Worm (Caenorhabditis elegans) whole organism, young adult: Measurements from ENCODE around the gene pitr-2.

ENCODE experiments used
- B0336.3 ChIP-seq: fragments of 200-800 bp; sonication (Bioruptor generic); IDR thresholded peaks from 2 replicates; pipeline ENCODE4 v1.3.6; 2022; ENCODE audit warnings: missing genetic modification characterization, missing compliant biosample characterization
- C06A6.2 ChIP-seq: fragments of 200-800 bp; sonication (Bioruptor generic); conservative IDR thresholded peaks from 2 replicates; pipeline ENCODE4 v1.3.6; 2022; ENCODE audit warnings: missing genetic modification characterization, missing compliant biosample characterization
- D2030.7 ChIP-seq: fragments of 200-800 bp; sonication (Bioruptor generic); IDR thresholded peaks from 2 replicates; pipeline ENCODE4 v1.3.6; 2022; ENCODE audit warnings: missing genetic modification reagents, missing genetic modification characterization, missing compliant biosample characterization
- F22D6.2 ChIP-seq: sonication (generic microtip); optimal IDR thresholded peaks from 2 replicates; lab custom pipeline; 2016; ENCODE audit warnings: mild to moderate bottlenecking, missing genetic modification characterization, missing compliant biosample characterization
- F23B12.7 ChIP-seq: sonication (generic microtip); optimal IDR thresholded peaks from 2 replicates; lab custom pipeline; 2017; ENCODE audit warnings: missing genetic modification characterization, mild to moderate bottlenecking, missing compliant biosample characterization, antibody characterized with exemption, moderate library complexity; ENCODE audit not compliant: insufficient read depth
- F33H1.4 ChIP-seq: fragments of 200-800 bp; sonication (Bioruptor generic); IDR thresholded peaks from 2 replicates; pipeline ENCODE4 v1.3.6; 2022; ENCODE audit warnings: missing genetic modification reagents, missing genetic modification characterization, missing compliant biosample characterization
- F52B5.7 ChIP-seq: sonication (generic microtip); optimal IDR thresholded peaks from 2 replicates; lab custom pipeline; 2016; ENCODE audit warnings: mild to moderate bottlenecking, missing genetic modification characterization, missing compliant biosample characterization
- K11D2.4 ChIP-seq: fragments of 200-800 bp; sonication (Bioruptor generic); IDR thresholded peaks from 2 replicates; pipeline ENCODE4 v1.3.6; 2022; ENCODE audit warnings: missing genetic modification reagents, missing genetic modification characterization, missing compliant biosample characterization
- Y53G8AR.9 ChIP-seq: fragments of 200-800 bp; sonication (Bioruptor generic); conservative IDR thresholded peaks from 2 replicates; pipeline ENCODE4 v1.3.6; 2022; ENCODE audit warnings: missing genetic modification reagents, missing genetic modification characterization, missing compliant biosample characterization
- ama-1 ChIP-seq, 3 experiments: fragments of 150-350 bp in 1 of 3; sonication (generic microtip) in 2 of 3; optimal IDR thresholded peaks; 2 replicates each; lab custom pipeline; 2014 to 2018; ENCODE audit warnings: missing biosample characterization in 2 of 3, missing genetic modification characterization in 2 of 3, missing genetic modification reagents in 2 of 3
- atf-7 ChIP-seq: sonication (generic microtip); optimal IDR thresholded peaks from 2 replicates; lab custom pipeline; 2017; ENCODE audit warnings: mild to moderate bottlenecking, missing genetic modification characterization, missing compliant biosample characterization
- ccch-3 ChIP-seq: fragments of 200-800 bp; sonication (Bioruptor generic); optimal IDR thresholded peaks from 2 replicates; lab custom pipeline; 2018; ENCODE audit warnings: mild to moderate bottlenecking, missing genetic modification characterization, missing compliant biosample characterization
- ceh-27 ChIP-seq: fragments of 200-800 bp; sonication (Bioruptor generic); optimal IDR thresholded peaks from 2 replicates; lab custom pipeline; 2018; ENCODE audit warnings: mild to moderate bottlenecking, missing genetic modification characterization, moderate library complexity, missing compliant biosample characterization
- ceh-79 ChIP-seq: sonication (generic microtip); optimal IDR thresholded peaks from 2 replicates; lab custom pipeline; 2017; ENCODE audit warnings: mild to moderate bottlenecking, missing genetic modification characterization, missing compliant biosample characterization
- chd-7 ChIP-seq: sonication (generic microtip); optimal IDR thresholded peaks from 2 replicates; lab custom pipeline; 2016; ENCODE audit warnings: mild to moderate bottlenecking, missing genetic modification characterization, moderate library complexity, missing compliant biosample characterization
- die-1 ChIP-seq: sonication (generic microtip); optimal IDR thresholded peaks from 2 replicates; lab custom pipeline; 2016; ENCODE audit warnings: missing genotype, mild to moderate bottlenecking, missing genetic modification characterization, missing compliant biosample characterization
- dox-1 ChIP-seq: fragments of 200-800 bp; sonication (Bioruptor generic); IDR thresholded peaks from 2 replicates; pipeline ENCODE4 v1.3.6; 2022; ENCODE audit warnings: missing genetic modification reagents, missing genetic modification characterization, missing compliant biosample characterization
- efl-1 ChIP-seq: fragments of 150-350 bp; optimal IDR thresholded peaks from 2 replicates; lab custom pipeline; 2014; ENCODE audit warnings: missing biosample characterization, missing genetic modification reagents, missing genetic modification characterization
- egrh-3 ChIP-seq: fragments of 200-800 bp; sonication (Bioruptor generic); IDR thresholded peaks from 2 replicates; pipeline ENCODE4 v1.3.6; 2022; ENCODE audit warnings: missing genetic modification reagents, missing genetic modification characterization, missing compliant biosample characterization
- ekl-4 ChIP-seq: fragments of 200-800 bp; sonication (Bioruptor generic); IDR thresholded peaks from 2 replicates; pipeline ENCODE4 v1.3.6; 2022; ENCODE audit warnings: missing genetic modification reagents, missing genetic modification characterization, missing compliant biosample characterization
- fkh-3 ChIP-seq: sonication (generic microtip); optimal IDR thresholded peaks from 2 replicates; lab custom pipeline; 2016; ENCODE audit warnings: mild to moderate bottlenecking, missing genetic modification characterization, missing compliant biosample characterization
- gei-17 ChIP-seq: fragments of 200-800 bp; sonication (Bioruptor generic); optimal IDR thresholded peaks from 2 replicates; lab custom pipeline; 2018; ENCODE audit warnings: mild to moderate bottlenecking, missing genetic modification characterization, missing compliant biosample characterization
- hmg-1.2 ChIP-seq: fragments of 200-800 bp; sonication (Bioruptor generic); IDR thresholded peaks from 2 replicates; pipeline ENCODE4 v1.3.6; 2022; ENCODE audit warnings: missing genetic modification reagents, missing genetic modification characterization, missing compliant biosample characterization
- hsf-1 ChIP-seq: fragments of 200-800 bp; sonication (Bioruptor generic); IDR thresholded peaks from 2 replicates; pipeline ENCODE4 v1.3.6; 2022; ENCODE audit warnings: missing genetic modification reagents, missing genetic modification characterization, missing compliant biosample characterization
- lin-54 ChIP-seq: fragments of 200-800 bp; sonication (Bioruptor generic); optimal IDR thresholded peaks from 2 replicates; lab custom pipeline; 2018; ENCODE audit warnings: mild to moderate bottlenecking, missing genetic modification characterization, missing compliant biosample characterization
- lsy-27 ChIP-seq: sonication (generic microtip); optimal IDR thresholded peaks from 2 replicates; lab custom pipeline; 2017; ENCODE audit warnings: missing genetic modification characterization, mild to moderate bottlenecking, missing compliant biosample characterization, antibody characterized with exemption, missing genotype, borderline replicate concordance; ENCODE audit not compliant: insufficient read depth
- madf-3 ChIP-seq: fragments of 200-800 bp; sonication (Bioruptor generic); IDR thresholded peaks from 2 replicates; pipeline ENCODE4 v1.3.6; 2022; ENCODE audit warnings: missing genetic modification reagents, missing genetic modification characterization, missing compliant biosample characterization
- madf-8 ChIP-seq: fragments of 200-800 bp; sonication (Bioruptor generic); conservative IDR thresholded peaks from 2 replicates; pipeline ENCODE4 v1.3.6; 2022; ENCODE audit warnings: missing genetic modification reagents, missing genetic modification characterization, missing compliant biosample characterization
- mcd-1 ChIP-seq: fragments of 200-800 bp; sonication (Bioruptor generic); IDR thresholded peaks from 2 replicates; pipeline ENCODE4 v1.3.6; 2022; ENCODE audit warnings: missing genetic modification reagents, missing genetic modification characterization, missing compliant biosample characterization
- nfyb-1 ChIP-seq: fragments of 200-800 bp; sonication (Bioruptor generic); IDR thresholded peaks from 2 replicates; pipeline ENCODE4 v1.3.6; 2022; ENCODE audit warnings: missing genetic modification reagents, missing genetic modification characterization, missing compliant biosample characterization
- nhr-120 ChIP-seq: fragments of 200-800 bp; sonication (Bioruptor generic); IDR thresholded peaks from 2 replicates; pipeline ENCODE4 v1.3.6; 2022; ENCODE audit warnings: missing genetic modification characterization, missing compliant biosample characterization
- nhr-179 ChIP-seq: sonication (generic microtip); optimal IDR thresholded peaks from 2 replicates; lab custom pipeline; 2016; ENCODE audit warnings: mild to moderate bottlenecking, missing genetic modification characterization, missing compliant biosample characterization
- pbrm-1 ChIP-seq: fragments of 200-800 bp; sonication (Bioruptor generic); IDR thresholded peaks from 2 replicates; pipeline ENCODE4 v1.3.6; 2022; ENCODE audit warnings: missing genetic modification reagents, missing genetic modification characterization, missing compliant biosample characterization
- pha-4 ChIP-seq: fragments of 150-350 bp; sonication (generic microtip); optimal IDR thresholded peaks from 2 replicates; lab custom pipeline; 2014; ENCODE audit warnings: missing biosample characterization, missing genetic modification reagents, missing genetic modification characterization
- rpc-1 ChIP-seq, 2 experiments: fragments of 150-350 bp in 1 of 2; sonication (generic microtip) in 1 of 2; optimal IDR thresholded peaks; 2 replicates each; lab custom pipeline; 2014 to 2018; ENCODE audit warnings: missing biosample characterization in 1 of 2, missing genetic modification characterization in 1 of 2, missing genetic modification reagents in 1 of 2, missing genotype in 1 of 2
- somi-1 ChIP-seq: fragments of 200-800 bp; sonication (Bioruptor generic); optimal IDR thresholded peaks from 2 replicates; lab custom pipeline; 2018; ENCODE audit warnings: mild to moderate bottlenecking, missing genetic modification characterization, missing compliant biosample characterization
- tbp1 ChIP-seq: fragments of 200-800 bp; sonication (Bioruptor generic); optimal IDR thresholded peaks from 2 replicates; lab custom pipeline; 2018; ENCODE audit warnings: mild to moderate bottlenecking, missing genetic modification characterization, missing compliant biosample characterization
- unc-130 ChIP-seq: sonication (generic microtip); optimal IDR thresholded peaks from 2 replicates; lab custom pipeline; 2016; ENCODE audit warnings: missing genetic modification reagents, missing genetic modification characterization, missing compliant biosample characterization
- unc-62 ChIP-seq: fragments of 150-350 bp; optimal IDR thresholded peaks from 2 replicates; lab custom pipeline; 2014; ENCODE audit warnings: missing biosample characterization, missing genetic modification reagents, missing genetic modification characterization
- ztf-22 ChIP-seq: fragments of 200-800 bp; sonication (Bioruptor generic); optimal IDR thresholded peaks from 2 replicates; lab custom pipeline; 2018; ENCODE audit warnings: mild to moderate bottlenecking, missing genetic modification characterization, moderate library complexity, missing compliant biosample characterization
- ztf-25 ChIP-seq: fragments of 200-800 bp; sonication (Bioruptor generic); IDR thresholded peaks from 2 replicates; pipeline ENCODE4 v1.3.6; 2022; ENCODE audit warnings: missing genetic modification reagents, missing genetic modification characterization, missing compliant biosample characterization
- ztf-28 ChIP-seq: fragments of 200-800 bp; sonication (Bioruptor generic); IDR thresholded peaks from 2 replicates; pipeline ENCODE4 v1.3.6; 2022; ENCODE audit warnings: missing genetic modification reagents, missing genetic modification characterization, missing compliant biosample characterization
- ztf-3 ChIP-seq: fragments of 200-800 bp; sonication (Bioruptor generic); optimal IDR thresholded peaks from 2 replicates; lab custom pipeline; 2018; ENCODE audit warnings: mild to moderate bottlenecking, missing genetic modification characterization, missing compliant biosample characterization
- ztf-6 ChIP-seq: fragments of 200-800 bp; sonication (Bioruptor generic); IDR thresholded peaks from 2 replicates; pipeline ENCODE4 v1.3.6; 2022; ENCODE audit warnings: missing genetic modification reagents, missing genetic modification characterization, missing compliant biosample characterization

pitr-2 gene

ce11 chrV:9096674-9097073, 40.8 kb downstream of the pitr-2 start:
- TF ChIP-seq madf-3 (GFP tag; lab: Robert Waterston, UW) (0 out of 2 replicates have a peak, but pooled peaks have one; percentile 38), mcd-1 (no peak), pbrm-1 (no peak), ama-1 (optimal IDR thresholded peaks at IDR 0.05; lab: Kevin White, UChicago) (peak; percentile 61), ama-1 (GFP tag; optimal IDR thresholded peaks at IDR 0.05; lab: Kevin White, UChicago) (no peak), nfyb-1 (GFP tag; lab: Robert Waterston, UW) (peak; percentile 23; the same call in 1 of the 2 replicates), Y53G8AR.9 (GFP tag; lab: Robert Waterston, UW) (0 out of 2 replicates have a peak, but pooled peaks have one; percentile 10), B0336.3 (GFP tag; lab: Robert Waterston, UW) (peak; percentile 12; the same call in 1 of the 2 replicates)
- TF ChIP-seq, all 124 proteins: peak for 5

DNA sequence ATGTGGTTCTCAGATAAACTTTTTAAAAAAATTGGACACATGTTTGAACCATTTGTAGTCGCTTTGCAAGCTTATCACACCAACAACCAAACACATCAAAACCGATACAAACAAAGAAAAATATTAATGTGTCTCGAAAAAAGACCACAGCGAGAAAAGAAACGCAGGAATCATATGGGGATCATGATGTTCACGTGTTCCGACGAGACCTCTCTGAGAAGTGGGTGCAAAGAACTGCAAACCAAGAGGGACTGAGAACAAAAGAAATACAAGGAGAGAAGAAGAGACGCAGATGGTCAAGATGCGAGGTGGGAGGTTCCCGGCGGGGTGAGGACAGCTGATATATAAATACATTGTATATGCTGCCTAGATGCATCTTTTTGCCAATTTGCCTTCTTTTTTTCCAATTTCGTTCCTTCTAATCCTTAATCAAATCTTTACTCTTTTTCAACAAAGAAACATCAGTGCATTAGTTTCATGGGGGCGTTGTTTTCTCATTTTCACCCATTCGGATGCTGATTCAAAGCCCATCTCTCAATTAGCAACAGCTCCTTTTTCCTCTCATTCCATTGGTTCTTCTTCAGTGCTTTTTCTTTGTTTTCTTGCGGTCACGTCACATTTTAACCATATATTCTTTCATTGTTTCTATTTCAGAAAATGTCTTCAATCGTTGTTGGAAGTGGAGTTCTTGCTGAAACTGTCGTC, 41.8 kb downstream of the pitr-2 start, which contains the start of gene F21C10.10:
Gene F21C10.10, plus strand, starts transcription at position 655 of the 705 bp plus-strand sequence.
- TF ChIP-seq lsy-27 (tag; lab: Kevin White, UChicago) (no peak), F52B5.7 (tag; lab: Kevin White, UChicago) (no peak), D2030.7 (GFP tag; lab: Robert Waterston, UW) (no peak), egrh-3 (no peak), gei-17 (peak; percentile 52), ztf-25 (GFP tag; lab: Robert Waterston, UW) (no peak), fkh-3 (tag; lab: Kevin White, UChicago) (no peak), ekl-4 (peak; percentile 58), atf-7 (tag; lab: Kevin White, UChicago) (peak; percentile 68), rpc-1 (optimal IDR thresholded peaks at IDR 0.05; lab: Kevin White, UChicago) (no peak), rpc-1 (tag; optimal IDR thresholded peaks at IDR 0.05; lab: Kevin White, UChicago) (no peak), ztf-3 (no peak), ceh-27 (GFP tag; lab: Kevin White, UChicago) (peak; percentile 80), tbp1 (GFP tag; lab: Kevin White, UChicago) (peak; percentile 54), C06A6.2 (GFP tag; lab: Robert Waterston, UW) (peak; percentile 88), ztf-6 (GFP tag; lab: Robert Waterston, UW) (peak; percentile 38; the same call in 1 of the 2 replicates), hmg-1.2 (GFP tag; lab: Robert Waterston, UW) (peak; percentile 90), Y53G8AR.9 (GFP tag; lab: Robert Waterston, UW) (peak; percentile 38; the same call in 1 of the 2 replicates), K11D2.4 (peak; percentile 80), mcd-1 (peak; percentile 50), madf-8 (GFP tag; lab: Robert Waterston, UW) (no peak), dox-1 (GFP tag; lab: Robert Waterston, UW) (peak; percentile 78), ama-1 (optimal IDR thresholded peaks at IDR 0.05; lab: Kevin White, UChicago) (peak; percentile 59), ama-1 (GFP tag; optimal IDR thresholded peaks at IDR 0.05; lab: Kevin White, UChicago) (no peak), F22D6.2 (peak; percentile 94), nhr-120 (GFP tag; lab: Robert Waterston, UW) (no peak), chd-7 (peak; percentile 69), ceh-79 (tag; lab: Kevin White, UChicago) (no peak), hsf-1 (GFP tag; lab: Robert Waterston, UW) (peak; percentile 62; the same call in 1 of the 2 replicates), unc-62 (GFP tag; lab: Kevin White, UChicago) (peak; percentile 52), efl-1 (no peak), F23B12.7 (tag; lab: Kevin White, UChicago) (peak; percentile 15), pha-4 (tag; lab: Kevin White, UChicago) (peak; percentile 86), ztf-22 (GFP tag; lab: Kevin White, UChicago) (peak; percentile 60), nfyb-1 (GFP tag; lab: Robert Waterston, UW) (peak; percentile 75), pbrm-1 (peak; percentile 51; the same call in 1 of the 2 replicates), unc-130 (GFP tag; lab: Kevin White, UChicago) (no peak), nhr-179 (tag; lab: Kevin White, UChicago) (no peak), ztf-28 (GFP tag; lab: Robert Waterston, UW) (no peak), die-1 (tag; lab: Kevin White, UChicago) (peak; percentile 21), F33H1.4 (no peak), ccch-3 (GFP tag; lab: Kevin White, UChicago) (no peak), lin-54 (GFP tag; lab: Kevin White, UChicago) (peak; percentile 55), somi-1 (GFP tag; lab: Kevin White, UChicago) (peak; percentile 87)
